Fruit fly (Drosophila melanogaster) whole organism, prepupa: ENCODE measurements around the gene CG31627.

ENCODE experiments used
- CG6163 ChIP-seq: fragments of 200-800 bp; sonication (Bioruptor generic); IDR thresholded peaks from 3 replicates; pipeline ENCODE4 v1.3.6; 2022; ENCODE audit warnings: missing biosample characterization, missing genetic modification characterization
- OdsH ChIP-seq: fragments of 200-800 bp; sonication (Bioruptor generic); optimal IDR thresholded peaks from 3 replicates; lab custom pipeline; 2016; ENCODE audit warnings: missing biosample characterization, missing genetic modification characterization

- TF ChIP-seq CG6163 (peak; percentile 71; the same call in 2 of the 3 replicates), OdsH (GFP tag; lab: Kevin White, UChicago) (no peak)
Measured at dm6 chr2L:21149053-21149452, 24.0 kb upstream of the CG31627 start.
